Fruit fly (Drosophila melanogaster): ENCODE data around the gene ND-ASHI.
A peak's percentile ranks its signal among the peaks of the same experiment; 100 is the strongest.

ND-ASHI gene

DNA sequence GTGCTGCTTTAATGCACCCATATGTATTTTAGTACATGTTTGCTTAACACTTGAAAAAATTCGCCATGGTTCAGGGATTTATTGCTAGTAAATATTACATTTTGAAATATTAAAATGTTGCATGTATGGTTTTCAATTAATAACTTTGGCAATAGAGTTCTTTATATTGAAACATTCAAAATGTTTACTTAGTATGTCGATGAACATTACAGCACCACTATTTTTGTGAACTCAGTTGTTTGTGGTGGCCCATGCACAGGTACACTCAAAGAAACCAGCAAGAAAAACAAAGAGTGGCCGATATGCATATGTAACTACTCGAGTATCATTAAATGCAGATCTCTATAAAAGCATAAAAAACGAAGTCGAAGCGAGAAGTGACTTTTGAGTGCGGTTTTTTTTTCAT is 23.1 kb upstream of the ND-ASHI start (continued):
- TF ChIP-seq Lim3 (GFP tag; IDR thresholded peaks at IDR 0.05) = 0 out of 2 replicates have a peak, but pooled peaks have one; percentile 30
- peak; percentile 66 for TF ChIP-seq CG10959 (GFP tag; IDR thresholded peaks at IDR 0.05)
- TF ChIP-seq row (GFP tag; IDR thresholded peaks at IDR 0.05) = peak; percentile 74
- peak; percentile 54 for TF ChIP-seq run (tag; optimal IDR thresholded peaks at IDR 0.05)
- peak; percentile 14 for TF ChIP-seq Fer1 (GFP tag; optimal IDR thresholded peaks at IDR 0.05)
- TF ChIP-seq CG8359 (GFP tag; optimal IDR thresholded peaks at IDR 0.05; ENCODE audit: borderline replicate concordance) = peak; percentile 34
- TF ChIP-seq lbe (GFP tag; optimal IDR thresholded peaks at IDR 0.05) = no peak
- no peak for TF ChIP-seq CG7928 (GFP tag; optimal IDR thresholded peaks at IDR 0.05)
- TF ChIP-seq lab (GFP tag; optimal IDR thresholded peaks at IDR 0.05) = peak; percentile 56
- TF ChIP-seq gro (GFP tag; optimal IDR thresholded peaks at IDR 0.05) = no peak
- TF ChIP-seq CG9215 (GFP tag; IDR thresholded peaks at IDR 0.05) = no peak
- no peak for TF ChIP-seq da (GFP tag; optimal IDR thresholded peaks at IDR 0.05)
- TF ChIP-seq C15 (GFP tag; IDR thresholded peaks at IDR 0.05) = no peak
- peak; percentile 70; the same call in 1 of the 3 replicates for TF ChIP-seq so (GFP tag; IDR thresholded peaks at IDR 0.05)
- TF ChIP-seq dimm (GFP tag; IDR thresholded peaks at IDR 0.05) = peak; percentile 48; the same call in 1 of the 2 replicates
- TF ChIP-seq sug (tag; optimal IDR thresholded peaks at IDR 0.05) = peak; percentile 2
- TF ChIP-seq CG10565 (GFP tag; optimal IDR thresholded peaks at IDR 0.05) = no peak
- no peak for TF ChIP-seq luna (GFP tag; optimal IDR thresholded peaks at IDR 0.05)
- TF ChIP-seq CG34422 (GFP tag; IDR thresholded peaks at IDR 0.05) = peak; percentile 35; the same call in 1 of the 3 replicates
- no peak for TF ChIP-seq Doc2 (GFP tag; IDR thresholded peaks at IDR 0.05)
- no peak for TF ChIP-seq kni (GFP tag; optimal IDR thresholded peaks at IDR 0.05)
- no peak for TF ChIP-seq Scr (GFP tag; IDR thresholded peaks at IDR 0.05; ENCODE audit: partially characterized antibody)
- peak; percentile 45; the same call in 1 of the 2 replicates for TF ChIP-seq E2f2 (GFP tag; IDR thresholded peaks at IDR 0.05)
- peak; percentile 64 for TF ChIP-seq PHDP (tag; optimal IDR thresholded peaks at IDR 0.05)
- TF ChIP-seq dm (GFP tag; optimal IDR thresholded peaks at IDR 0.05) = no peak
- TF ChIP-seq wor (GFP tag; IDR thresholded peaks at IDR 0.05) = peak; percentile 59
- TF ChIP-seq vfl (GFP tag; optimal IDR thresholded peaks at IDR 0.05) = no peak
- no peak for TF ChIP-seq ham (GFP tag; IDR thresholded peaks at IDR 0.05)
- no peak for TF ChIP-seq gsb (GFP tag; IDR thresholded peaks at IDR 0.05)
- TF ChIP-seq Nf-YC (tag; optimal IDR thresholded peaks at IDR 0.05) = peak; percentile 18
- TF ChIP-seq HmgD (GFP tag; optimal IDR thresholded peaks at IDR 0.05) = no peak
- TF ChIP-seq az2 (GFP tag; optimal IDR thresholded peaks at IDR 0.05) = peak; percentile 68
- no peak for TF ChIP-seq ab (GFP tag; optimal IDR thresholded peaks at IDR 0.05)
- no peak for TF ChIP-seq scrt (GFP tag; optimal IDR thresholded peaks at IDR 0.05)
- TF ChIP-seq CG15269 (tag; optimal IDR thresholded peaks at IDR 0.05) = peak; percentile 72
- no peak for TF ChIP-seq Hr39 (optimal IDR thresholded peaks at IDR 0.05)
- no peak for TF ChIP-seq br (optimal IDR thresholded peaks at IDR 0.05)
- TF ChIP-seq CG7372 (GFP tag; IDR thresholded peaks at IDR 0.05) = peak; percentile 31; the same call in 1 of the 2 replicates
- TF ChIP-seq CG4328 (GFP tag; optimal IDR thresholded peaks at IDR 0.05) = peak; percentile 36
- TF ChIP-seq CG34224 (GFP tag; IDR thresholded peaks at IDR 0.05; ENCODE audit: partially characterized antibody) = no peak
- TF ChIP-seq al (GFP tag; IDR thresholded peaks at IDR 0.05) = no peak
- TF ChIP-seq Camta (GFP tag; optimal IDR thresholded peaks at IDR 0.05) = peak; percentile 63
- 0 out of 2 replicates have a peak, but pooled peaks have one; percentile 32 for TF ChIP-seq E2f1 (GFP tag; IDR thresholded peaks at IDR 0.05)
- peak; percentile 28 for TF ChIP-seq BtbVII (GFP tag; optimal IDR thresholded peaks at IDR 0.05)
- peak; percentile 25; the same call in 1 of the 2 replicates for TF ChIP-seq peb (GFP tag; IDR thresholded peaks at IDR 0.05)
- no peak for TF ChIP-seq hth (optimal IDR thresholded peaks at IDR 0.05)
- peak; percentile 82 for TF ChIP-seq CG17361 (GFP tag; IDR thresholded peaks at IDR 0.05)
- TF ChIP-seq Opbp (GFP tag; IDR thresholded peaks at IDR 0.05; ENCODE audit: partially characterized antibody) = no peak
- peak; percentile 26 for TF ChIP-seq CG8281 (tag; optimal IDR thresholded peaks at IDR 0.05)
- TF ChIP-seq CG12769 (tag; optimal IDR thresholded peaks at IDR 0.05) = peak; percentile 25
- peak; percentile 75 for TF ChIP-seq CG15601 (tag; optimal IDR thresholded peaks at IDR 0.05)
- no peak for TF ChIP-seq CG14965 (GFP tag; optimal IDR thresholded peaks at IDR 0.05; ENCODE audit: borderline replicate concordance)

Data from whole organism, embryonic.